Worm (Caenorhabditis elegans) whole organism, L3 larva: ENCODE data around the gene W09H1.1.

Experiments
- R02D3.7 ChIP-seq: fragments of 150-350 bp; optimal IDR thresholded peaks from 2 replicates; lab custom pipeline; 2014; ENCODE audit warnings: missing biosample characterization, missing genetic modification characterization
- aly-2 ChIP-seq: fragments of 150-350 bp; optimal IDR thresholded peaks from 2 replicates; lab custom pipeline; 2014; ENCODE audit warnings: missing biosample characterization, missing genetic modification characterization
- ama-1 ChIP-seq: fragments of 150-350 bp; optimal IDR thresholded peaks from 2 replicates; lab custom pipeline; 2018
- ceh-16 ChIP-seq: sonication (generic microtip); optimal IDR thresholded peaks from 2 replicates; lab custom pipeline; 2017; ENCODE audit warnings: missing biosample characterization, missing genetic modification characterization
- ceh-28 ChIP-seq: fragments of 150-350 bp; optimal IDR thresholded peaks from 2 replicates; lab custom pipeline; 2014; ENCODE audit warnings: missing biosample characterization, missing genetic modification reagents, missing genetic modification characterization
- ceh-82 ChIP-seq: fragments of 150-350 bp; optimal IDR thresholded peaks from 2 replicates; lab custom pipeline; 2014; ENCODE audit warnings: missing biosample characterization, missing genetic modification characterization
- ceh-9 ChIP-seq: sonication (generic microtip); optimal IDR thresholded peaks from 2 replicates; lab custom pipeline; 2018; ENCODE audit warnings: missing biosample characterization, missing genetic modification characterization
- daf-12 ChIP-seq: fragments of 150-350 bp; optimal IDR thresholded peaks from 2 replicates; lab custom pipeline; 2014; ENCODE audit warnings: missing biosample characterization, missing genetic modification reagents, missing genetic modification characterization
- egl-5 ChIP-seq: fragments of 150-350 bp; optimal IDR thresholded peaks from 2 replicates; lab custom pipeline; 2017; ENCODE audit warnings: missing biosample characterization, missing genetic modification reagents, missing genetic modification characterization, inconsistent platforms
- elt-2 ChIP-seq: sonication (generic microtip); optimal IDR thresholded peaks from 2 replicates; lab custom pipeline; 2016; ENCODE audit warnings: missing genetic modification reagents, mild to moderate bottlenecking, missing genetic modification characterization, missing compliant biosample characterization
- eor-1 ChIP-seq, 2 experiments: fragments of 150-350 bp; optimal IDR thresholded peaks; 2 replicates each; lab custom pipeline; 2014 to 2018; ENCODE audit warnings: missing biosample characterization in 2 of 2, missing genetic modification characterization in 2 of 2
- fkh-10 ChIP-seq: sonication (generic microtip); optimal IDR thresholded peaks from 2 replicates; lab custom pipeline; 2017; ENCODE audit warnings: missing biosample characterization, missing genetic modification reagents, missing genetic modification characterization
- fos-1 ChIP-seq: fragments of 150-350 bp; optimal IDR thresholded peaks from 2 replicates; lab custom pipeline; 2014; ENCODE audit warnings: missing biosample characterization, missing genetic modification characterization
- hmg-11 ChIP-seq: sonication (generic microtip); optimal IDR thresholded peaks from 2 replicates; lab custom pipeline; 2016; ENCODE audit warnings: missing genetic modification characterization, missing compliant biosample characterization
- jun-1 ChIP-seq: fragments of 150-350 bp; optimal IDR thresholded peaks from 2 replicates; lab custom pipeline; 2014; ENCODE audit warnings: missing biosample characterization, missing genetic modification reagents, missing genetic modification characterization
- lin-15B ChIP-seq: fragments of 150-350 bp; optimal IDR thresholded peaks from 2 replicates; lab custom pipeline; 2014; ENCODE audit warnings: missing biosample characterization, missing genetic modification characterization
- lin-39 ChIP-seq: fragments of 150-350 bp; optimal IDR thresholded peaks from 2 replicates; lab custom pipeline; 2018; ENCODE audit warnings: missing biosample characterization, missing genetic modification reagents, missing genetic modification characterization
- lsy-12 ChIP-seq: sonication (generic microtip); optimal IDR thresholded peaks from 2 replicates; lab custom pipeline; 2016; ENCODE audit warnings: mild to moderate bottlenecking, missing genetic modification characterization, missing compliant biosample characterization
- mdl-1 ChIP-seq: fragments of 150-350 bp; optimal IDR thresholded peaks from 2 replicates; lab custom pipeline; 2014; ENCODE audit warnings: missing biosample characterization, missing genetic modification characterization
- mml-1 ChIP-seq: fragments of 150-350 bp; sonication (generic microtip); optimal IDR thresholded peaks from 3 replicates; lab custom pipeline; 2014; ENCODE audit warnings: missing biosample characterization, missing genetic modification characterization
- nfya-1 ChIP-seq: sonication (generic microtip); optimal IDR thresholded peaks from 2 replicates; lab custom pipeline; 2017; ENCODE audit warnings: missing genetic modification characterization, mild to moderate bottlenecking, missing compliant biosample characterization, antibody characterized with exemption, moderate library complexity; ENCODE audit not compliant: insufficient read depth
- nhr-11 ChIP-seq: fragments of 150-350 bp; optimal IDR thresholded peaks from 2 replicates; lab custom pipeline; 2014; ENCODE audit warnings: missing biosample characterization, missing genetic modification characterization
- nhr-12 ChIP-seq: fragments of 150-350 bp; optimal IDR thresholded peaks from 2 replicates; lab custom pipeline; 2014; ENCODE audit warnings: missing biosample characterization, missing genetic modification characterization
- nhr-23 ChIP-seq: fragments of 150-350 bp; optimal IDR thresholded peaks from 2 replicates; lab custom pipeline; 2014; ENCODE audit warnings: missing biosample characterization, missing genetic modification reagents, missing genetic modification characterization
- nhr-237 ChIP-seq: fragments of 150-350 bp; optimal IDR thresholded peaks from 2 replicates; lab custom pipeline; 2014; ENCODE audit warnings: missing biosample characterization, missing genetic modification characterization
- nhr-25 ChIP-seq: sonication (generic microtip); optimal IDR thresholded peaks from 2 replicates; lab custom pipeline; 2017; ENCODE audit warnings: missing biosample characterization, missing genetic modification characterization
- nhr-28 ChIP-seq: fragments of 150-350 bp; optimal IDR thresholded peaks from 2 replicates; lab custom pipeline; 2014; ENCODE audit warnings: missing biosample characterization, missing genetic modification characterization
- nhr-43 ChIP-seq: sonication (generic microtip); optimal IDR thresholded peaks from 2 replicates; lab custom pipeline; 2016; ENCODE audit warnings: mild to moderate bottlenecking, missing genetic modification characterization, missing compliant biosample characterization; ENCODE audit not compliant: poor library complexity, severe bottlenecking
- nhr-76 ChIP-seq: fragments of 150-350 bp; sonication (generic microtip); optimal IDR thresholded peaks from 5 replicates; lab custom pipeline; 2014; ENCODE audit warnings: missing biosample characterization, missing genetic modification characterization
- nhr-77 ChIP-seq: fragments of 150-350 bp; optimal IDR thresholded peaks from 2 replicates; lab custom pipeline; 2014; ENCODE audit warnings: missing biosample characterization, missing genetic modification characterization
- pha-4 ChIP-seq: fragments of 150-350 bp; optimal IDR thresholded peaks from 2 replicates; lab custom pipeline; 2014; ENCODE audit warnings: missing biosample characterization, missing genetic modification reagents, missing genetic modification characterization
- pqm-1 ChIP-seq: fragments of 150-350 bp; optimal IDR thresholded peaks from 2 replicates; lab custom pipeline; 2017; ENCODE audit warnings: missing biosample characterization, missing genetic modification characterization, inconsistent platforms
- sea-2 ChIP-seq: fragments of 150-350 bp; sonication (generic microtip); optimal IDR thresholded peaks from 4 replicates; lab custom pipeline; 2014; ENCODE audit warnings: missing biosample characterization, missing genetic modification reagents, missing genetic modification characterization
- skn-1 ChIP-seq: fragments of 150-350 bp; optimal IDR thresholded peaks from 2 replicates; lab custom pipeline; 2014; ENCODE audit warnings: missing biosample characterization, missing genetic modification characterization
- snpc-4 ChIP-seq: fragments of 150-350 bp; optimal IDR thresholded peaks from 2 replicates; lab custom pipeline; 2014; ENCODE audit warnings: missing biosample characterization, missing genetic modification characterization
- tbx-2 ChIP-seq: sonication (generic microtip); optimal IDR thresholded peaks from 2 replicates; lab custom pipeline; 2016; ENCODE audit warnings: mild to moderate bottlenecking, missing genetic modification characterization, missing compliant biosample characterization
- unc-39 ChIP-seq: sonication (generic microtip); optimal IDR thresholded peaks from 4 replicates; lab custom pipeline; 2017; ENCODE audit warnings: missing biosample characterization, missing genetic modification characterization
- ztf-11 ChIP-seq: fragments of 150-350 bp; optimal IDR thresholded peaks from 2 replicates; lab custom pipeline; 2014; ENCODE audit warnings: missing biosample characterization, missing genetic modification characterization
- ztf-4 ChIP-seq: fragments of 150-350 bp; optimal IDR thresholded peaks from 2 replicates; lab custom pipeline; 2014; ENCODE audit warnings: missing biosample characterization, missing genetic modification characterization

W09H1.1 gene

DNA sequence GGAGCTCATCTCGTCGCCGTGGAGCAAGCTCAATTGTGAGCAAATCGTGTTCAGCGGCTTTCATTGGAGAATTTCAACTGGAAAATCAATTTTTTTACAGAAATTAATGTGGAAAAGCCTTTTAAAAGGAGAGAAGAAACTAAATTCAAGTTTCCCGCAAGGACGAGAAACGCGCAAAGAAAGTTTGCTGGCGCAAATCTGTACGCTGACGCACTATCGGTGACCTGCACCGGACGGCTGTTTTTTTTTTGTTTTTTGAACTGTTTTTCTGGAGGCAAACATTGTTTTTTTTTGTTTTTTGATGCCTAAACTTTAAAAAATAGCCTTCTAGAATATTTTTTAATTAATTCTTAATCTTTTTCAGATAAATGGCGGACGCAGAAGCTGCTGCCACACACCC lies 24.4 kb downstream of the W09H1.1 start, which contains the start of the genes hpr-17 and F32A11.1:
hpr-17 (minus strand) TSS at position 77 of the 400 bp plus-strand sequence.
F32A11.1 (plus strand) TSS at position 359 of the 400 bp plus-strand sequence.
- no peak for TF ChIP-seq nhr-237
- TF ChIP-seq elt-2 (tag; lab: Kevin White, UChicago), result peak; percentile 49
- no peak for TF ChIP-seq nhr-12 (tag; lab: Kevin White, UChicago)
- peak; percentile 53 for TF ChIP-seq pqm-1 (tag; lab: Kevin White, UChicago)
- peak; percentile 67 for TF ChIP-seq lsy-12 (tag; lab: Kevin White, UChicago)
- TF ChIP-seq lin-15B (tag; lab: Kevin White, UChicago), result peak; percentile 94
- peak; percentile 39 for TF ChIP-seq ceh-28 (tag; lab: Kevin White, UChicago)
- no peak for TF ChIP-seq nhr-11 (tag; lab: Kevin White, UChicago)
- peak; percentile 45 for TF ChIP-seq fkh-10
- TF ChIP-seq nfya-1 (tag; lab: Kevin White, UChicago), result peak; percentile 87
- TF ChIP-seq nhr-23 (tag; lab: Kevin White, UChicago), result peak; percentile 87
- no peak for TF ChIP-seq nhr-77 (tag; lab: Kevin White, UChicago)
- peak; percentile 31 for TF ChIP-seq ceh-82 (tag; lab: Kevin White, UChicago)
- TF ChIP-seq daf-12, result no peak
- no peak for TF ChIP-seq ztf-11 (tag; lab: Kevin White, UChicago)
- TF ChIP-seq tbx-2 (tag; lab: Kevin White, UChicago), result peak; percentile 51
- peak; percentile 31 for TF ChIP-seq hmg-11 (tag; lab: Kevin White, UChicago)
- no peak for TF ChIP-seq eor-1 (tag; optimal IDR thresholded peaks at IDR 0.05; lab: Kevin White, UChicago)
- peak; percentile 67 for TF ChIP-seq lin-39
- peak; percentile 13 for TF ChIP-seq jun-1
- TF ChIP-seq nhr-25, result peak; percentile 67
- peak; percentile 14 for TF ChIP-seq egl-5 (tag; lab: Kevin White, UChicago)
- TF ChIP-seq skn-1 (tag; lab: Kevin White, UChicago), result peak; percentile 64
- peak; percentile 87 for TF ChIP-seq snpc-4 (tag; lab: Kevin White, UChicago)
- TF ChIP-seq aly-2 (tag; lab: Kevin White, UChicago), result no peak
- no peak for TF ChIP-seq unc-39 (tag; lab: Kevin White, UChicago)
- TF ChIP-seq nhr-43, result peak; percentile 80
- no peak for TF ChIP-seq mml-1 (tag; lab: Kevin White, UChicago)
- TF ChIP-seq R02D3.7 (tag; lab: Kevin White, UChicago), result peak; percentile 64
- no peak for TF ChIP-seq ama-1
- TF ChIP-seq fos-1, result no peak
- TF ChIP-seq pha-4, result peak; percentile 92
- TF ChIP-seq, all 47 proteins: peak for 20

- no peak for TF ChIP-seq hmg-11 (tag; lab: Kevin White, UChicago)
- TF ChIP-seq sea-2 (GFP tag; lab: Kevin White, UChicago), result no peak
- TF ChIP-seq nhr-11 (tag; lab: Kevin White, UChicago), result no peak
- no peak for TF ChIP-seq pqm-1 (tag; lab: Kevin White, UChicago)
- TF ChIP-seq daf-12, result no peak
- TF ChIP-seq ztf-11 (tag; lab: Kevin White, UChicago), result no peak
- no peak for TF ChIP-seq ceh-9
- no peak for TF ChIP-seq unc-39 (tag; lab: Kevin White, UChicago)
- no peak for TF ChIP-seq lsy-12 (tag; lab: Kevin White, UChicago)
- no peak for TF ChIP-seq nhr-237
- TF ChIP-seq ceh-16 (tag; lab: Kevin White, UChicago), result no peak
- TF ChIP-seq ztf-4 (tag; lab: Kevin White, UChicago), result no peak
- TF ChIP-seq snpc-4 (tag; lab: Kevin White, UChicago), result no peak
- TF ChIP-seq nhr-23 (tag; lab: Kevin White, UChicago), result no peak
- no peak for TF ChIP-seq nhr-28 (tag; lab: Kevin White, UChicago)
- no peak for TF ChIP-seq mdl-1 (tag; lab: Kevin White, UChicago)
- no peak for TF ChIP-seq skn-1 (tag; lab: Kevin White, UChicago)
- no peak for TF ChIP-seq fkh-10
Measured at ce11 chrII:13156071-13156470, 25.3 kb downstream of the W09H1.1 start.

ce11 chrII:13153299-13153698 lies 28.1 kb downstream of the W09H1.1 start, which contains the start of gene spe-18:
Gene spe-18, minus strand, starts transcription at chrII:13153399.
- TF ChIP-seq nhr-76 (tag; lab: Kevin White, UChicago), result no peak
